Worm (Caenorhabditis elegans): ENCODE data around the gene C33G3.5.

The C33G3.5 gene

ce11 chrX:14113347-14113746, 34.9 kb upstream of the C33G3.5 start, which contains the start of gene nhr-281:
Gene nhr-281, minus strand, starts transcription at chrX:14113447.
- TF ChIP-seq nhr-77 (tag; optimal IDR thresholded peaks at IDR 0.05) (no peak), elt-3 (tag; optimal IDR thresholded peaks at IDR 0.05) (no peak)

DNA sequence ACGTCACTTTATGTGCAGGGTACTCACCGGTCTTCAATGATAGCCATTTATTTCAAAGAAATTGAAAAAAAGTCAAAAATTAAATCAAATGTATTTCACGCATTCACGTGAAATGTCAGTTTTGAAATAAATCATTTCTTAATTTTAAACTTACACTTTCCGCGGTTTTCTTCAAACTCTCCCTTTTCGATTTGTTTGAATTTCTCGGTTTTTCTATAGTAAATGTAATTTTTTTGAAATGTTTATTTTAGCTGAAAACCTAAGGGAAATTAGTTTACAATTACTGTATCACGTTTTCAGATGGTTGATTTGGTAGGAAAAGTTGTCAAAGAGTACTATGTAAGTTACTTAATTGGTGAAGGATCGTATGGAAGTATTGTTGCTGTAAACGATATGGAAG, 29.8 kb upstream of the C33G3.5 start, which contains the start of gene F16B12.7:
Gene F16B12.7, plus strand, starts transcription at position 301 of the 400 bp plus-strand sequence.
- TF ChIP-seq R02D3.7 (tag; optimal IDR thresholded peaks at IDR 0.05): no peak
- no peak for TF ChIP-seq elt-2 (tag; optimal IDR thresholded peaks at IDR 0.05)
- TF ChIP-seq ceh-9 (tag; optimal IDR thresholded peaks at IDR 0.05): no peak
- TF ChIP-seq mml-1 (tag; optimal IDR thresholded peaks at IDR 0.05): no peak
- no peak for TF ChIP-seq jun-1 (tag; optimal IDR thresholded peaks at IDR 0.05)
- TF ChIP-seq nhr-28 (tag; optimal IDR thresholded peaks at IDR 0.05): no peak
- TF ChIP-seq tbx-2 (tag; optimal IDR thresholded peaks at IDR 0.05): no peak
- TF ChIP-seq ztf-11 (tag; optimal IDR thresholded peaks at IDR 0.05): no peak
- no peak for TF ChIP-seq sea-2 (GFP tag; optimal IDR thresholded peaks at IDR 0.05)
- TF ChIP-seq fos-1 (tag; optimal IDR thresholded peaks at IDR 0.05): no peak
- no peak for TF ChIP-seq nfya-1 (tag; optimal IDR thresholded peaks at IDR 0.05; ENCODE audit: insufficient read depth)
- no peak for TF ChIP-seq nhr-25 (tag; optimal IDR thresholded peaks at IDR 0.05)

ce11 chrX:14102474-14102873, 24.0 kb upstream of the C33G3.5 start:
- TF ChIP-seq daf-12 (tag; optimal IDR thresholded peaks at IDR 0.05) (no peak), nfya-1 (tag; optimal IDR thresholded peaks at IDR 0.05; ENCODE audit: insufficient read depth) (no peak), lsy-12 (tag; optimal IDR thresholded peaks at IDR 0.05) (no peak), ztf-11 (tag; optimal IDR thresholded peaks at IDR 0.05) (no peak), mdl-1 (tag; optimal IDR thresholded peaks at IDR 0.05) (no peak), jun-1 (tag; optimal IDR thresholded peaks at IDR 0.05) (no peak), elt-2 (tag; optimal IDR thresholded peaks at IDR 0.05) (no peak), eor-1 (tag; optimal IDR thresholded peaks at IDR 0.05) (no peak), nhr-25 (tag; optimal IDR thresholded peaks at IDR 0.05) (no peak), nhr-12 (tag; optimal IDR thresholded peaks at IDR 0.05) (no peak), ztf-4 (tag; optimal IDR thresholded peaks at IDR 0.05) (no peak), elt-1 (tag; optimal IDR thresholded peaks at IDR 0.05) (no peak), ceh-16 (tag; optimal IDR thresholded peaks at IDR 0.05) (no peak), fkh-10 (GFP tag; optimal IDR thresholded peaks at IDR 0.05) (no peak), hmg-11 (tag; optimal IDR thresholded peaks at IDR 0.05) (no peak)

ce11 chrX:14101986-14102385, 23.5 kb upstream of the C33G3.5 start, which contains the start of gene F16B12.6:
Gene F16B12.6, plus strand, starts transcription at chrX:14102316.
- no peak for TF ChIP-seq nhr-11 (tag; optimal IDR thresholded peaks at IDR 0.05)
- TF ChIP-seq nfya-1 (tag; optimal IDR thresholded peaks at IDR 0.05; ENCODE audit: insufficient read depth): peak; percentile 84
- no peak for TF ChIP-seq nhr-12 (tag; optimal IDR thresholded peaks at IDR 0.05)
- TF ChIP-seq skn-1 (tag; optimal IDR thresholded peaks at IDR 0.05): peak; percentile 65
- no peak for TF ChIP-seq unc-39 (tag; optimal IDR thresholded peaks at IDR 0.05)
- TF ChIP-seq ama-1 (optimal IDR thresholded peaks at IDR 0.05): peak; percentile 38
- TF ChIP-seq fos-1 (tag; optimal IDR thresholded peaks at IDR 0.05): no peak
- TF ChIP-seq mml-1 (tag; optimal IDR thresholded peaks at IDR 0.05): no peak
- no peak for TF ChIP-seq ceh-9 (tag; optimal IDR thresholded peaks at IDR 0.05)
- no peak for TF ChIP-seq R02D3.7 (tag; optimal IDR thresholded peaks at IDR 0.05)
- TF ChIP-seq egl-27 (tag; optimal IDR thresholded peaks at IDR 0.05): no peak
- no peak for TF ChIP-seq nhr-237 (tag; optimal IDR thresholded peaks at IDR 0.05)
- no peak for TF ChIP-seq aly-2 (tag; optimal IDR thresholded peaks at IDR 0.05)
- no peak for TF ChIP-seq ztf-4 (tag; optimal IDR thresholded peaks at IDR 0.05)
- TF ChIP-seq ztf-11 (tag; optimal IDR thresholded peaks at IDR 0.05): no peak
- no peak for TF ChIP-seq daf-12 (tag; optimal IDR thresholded peaks at IDR 0.05)
- peak; percentile 54 for TF ChIP-seq snpc-4 (tag; optimal IDR thresholded peaks at IDR 0.05)
- TF ChIP-seq elt-2 (tag; optimal IDR thresholded peaks at IDR 0.05): peak; percentile 64
- TF ChIP-seq nhr-67 (tag; optimal IDR thresholded peaks at IDR 0.05): no peak
- no peak for TF ChIP-seq zag-1 (tag; optimal IDR thresholded peaks at IDR 0.05)
- peak; percentile 47 for TF ChIP-seq lin-39 (tag; optimal IDR thresholded peaks at IDR 0.05)
- no peak for TF ChIP-seq fkh-10 (GFP tag; optimal IDR thresholded peaks at IDR 0.05)
- no peak for TF ChIP-seq nhr-76 (tag; optimal IDR thresholded peaks at IDR 0.05)
- peak; percentile 37 for TF ChIP-seq nhr-43 (tag; optimal IDR thresholded peaks at IDR 0.05; ENCODE audit: poor library complexity, severe bottlenecking)
- TF ChIP-seq fkh-2 (tag; optimal IDR thresholded peaks at IDR 0.05): no peak
- TF ChIP-seq nhr-77 (tag; optimal IDR thresholded peaks at IDR 0.05): no peak
- peak; percentile 51 for TF ChIP-seq tbx-2 (tag; optimal IDR thresholded peaks at IDR 0.05)
- TF ChIP-seq ceh-28 (tag; optimal IDR thresholded peaks at IDR 0.05): peak; percentile 17
- peak; percentile 23 for TF ChIP-seq elt-1 (tag; optimal IDR thresholded peaks at IDR 0.05)
- no peak for TF ChIP-seq nhr-28 (tag; optimal IDR thresholded peaks at IDR 0.05)
- TF ChIP-seq pha-4 (tag; optimal IDR thresholded peaks at IDR 0.05): peak; percentile 89
- peak; percentile 69 for TF ChIP-seq nhr-23 (tag; optimal IDR thresholded peaks at IDR 0.05)
- TF ChIP-seq elt-3 (tag; optimal IDR thresholded peaks at IDR 0.05): no peak
- TF ChIP-seq ceh-16 (tag; optimal IDR thresholded peaks at IDR 0.05): no peak
- TF ChIP-seq sea-2 (GFP tag; optimal IDR thresholded peaks at IDR 0.05): no peak
- no peak for TF ChIP-seq ZK546.5 (tag; optimal IDR thresholded peaks at IDR 0.05)
- TF ChIP-seq egl-5 (tag; optimal IDR thresholded peaks at IDR 0.05): no peak
- peak; percentile 63 for TF ChIP-seq hmg-11 (tag; optimal IDR thresholded peaks at IDR 0.05)
- TF ChIP-seq eor-1 (tag; optimal IDR thresholded peaks at IDR 0.05): no peak
- no peak for TF ChIP-seq unc-62 (GFP tag; optimal IDR thresholded peaks at IDR 0.05)
- TF ChIP-seq ceh-82 (tag; optimal IDR thresholded peaks at IDR 0.05): no peak
- TF ChIP-seq mdl-1 (tag; optimal IDR thresholded peaks at IDR 0.05): no peak
